Fruit fly (Drosophila melanogaster) whole organism, wandering third instar larva: ENCODE data around the gene CG15221.

Experiments
- Abd-B ChIP-seq: fragments of >200 bp; optimal IDR thresholded peaks from 2 replicates; lab custom pipeline; 2017; ENCODE audit warnings: missing biosample characterization, missing genetic modification characterization
- CG9705 ChIP-seq: fragments of 200-800 bp; sonication (Bioruptor generic); optimal IDR thresholded peaks from 2 replicates; lab custom pipeline; 2018; ENCODE audit warnings: missing biosample characterization, mild to moderate bottlenecking, missing genetic modification characterization
- CrebA ChIP-seq: fragments of 200-800 bp; sonication (Bioruptor generic); optimal IDR thresholded peaks from 2 replicates; lab custom pipeline; 2016; ENCODE audit warnings: missing biosample characterization, mild to moderate bottlenecking, missing genetic modification characterization, borderline replicate concordance
- Dfd ChIP-seq: fragments of >200 bp; optimal IDR thresholded peaks from 2 replicates; lab custom pipeline; 2017; ENCODE audit warnings: missing biosample characterization, missing genetic modification characterization
- Dif ChIP-seq: fragments of 200-275, 200-300 bp; sonication (Bioruptor generic); optimal IDR thresholded peaks from 2 replicates; lab custom pipeline; 2018; ENCODE audit warnings: missing biosample characterization, missing genetic modification characterization; ENCODE audit not compliant: partially characterized antibody
- GATAd ChIP-seq: sonication (Bioruptor generic); optimal IDR thresholded peaks from 2 replicates; lab custom pipeline; 2016; ENCODE audit warnings: missing biosample characterization, missing genetic modification characterization
- HLH106 ChIP-seq: fragments of 200-800 bp; optimal IDR thresholded peaks from 3 replicates; lab custom pipeline; 2019; ENCODE audit warnings: missing biosample characterization, mild to moderate bottlenecking, missing genetic modification characterization, moderate library complexity
- Hnf4 ChIP-seq: fragments of 200-800 bp; sonication (Bioruptor generic); optimal IDR thresholded peaks from 2 replicates; lab custom pipeline; 2016; ENCODE audit warnings: missing biosample characterization, mild to moderate bottlenecking, missing genetic modification characterization
- Hr83 ChIP-seq: fragments of 200-300 bp; sonication (Bioruptor generic); optimal IDR thresholded peaks from 2 replicates; lab custom pipeline; 2016; ENCODE audit warnings: missing biosample characterization, mild to moderate bottlenecking, missing genetic modification characterization, moderate library complexity; ENCODE audit not compliant: poor library complexity, severe bottlenecking
- Jra ChIP-seq: sonication (Bioruptor generic); optimal IDR thresholded peaks from 2 replicates; lab custom pipeline; 2016; ENCODE audit warnings: missing biosample characterization, missing genetic modification characterization
- Myc ChIP-seq: fragments of >200 bp; optimal IDR thresholded peaks from 2 replicates; lab custom pipeline; 2017
- N ChIP-seq: fragments of >200 bp; optimal IDR thresholded peaks from 2 replicates; lab custom pipeline; 2018; ENCODE audit warnings: missing biosample characterization, missing external identifiers, missing genetic modification characterization
- Rel ChIP-seq, 2 experiments: fragments of 200-800 bp; sonication (Bioruptor generic) in 1 of 2; optimal IDR thresholded peaks; 2 replicates in 1 of 2; 3 replicates in 1 of 2; lab custom pipeline; 2016 to 2019; ENCODE audit warnings: mild to moderate bottlenecking in 2 of 2, missing biosample characterization in 2 of 2, missing genetic modification characterization in 2 of 2, moderate library complexity in 1 of 2
- Sp1 ChIP-seq: fragments of 200-800 bp; sonication (Bioruptor generic); optimal IDR thresholded peaks from 3 replicates; lab custom pipeline; 2019; ENCODE audit warnings: missing biosample characterization, mild to moderate bottlenecking, missing genetic modification characterization, moderate library complexity
- Vsx2 ChIP-seq: fragments of 200-300, 225-300 bp; sonication (Bioruptor generic); optimal IDR thresholded peaks from 2 replicates; lab custom pipeline; 2018; ENCODE audit warnings: missing biosample characterization, missing genetic modification characterization; ENCODE audit not compliant: partially characterized antibody
- brk ChIP-seq: fragments of 200-800 bp; sonication (Bioruptor generic); optimal IDR thresholded peaks from 2 replicates; lab custom pipeline; 2016; ENCODE audit warnings: missing biosample characterization, mild to moderate bottlenecking, missing genetic modification characterization
- dl ChIP-seq, 2 experiments: fragments of 175-275, 200-275 bp in 1 of 2; fragments of 200-275 bp in 1 of 2; sonication (Bioruptor generic); optimal IDR thresholded peaks; lab custom pipeline; 2018; ENCODE audit warnings: mild to moderate bottlenecking in 2 of 2, missing biosample characterization in 2 of 2, missing genetic modification characterization in 2 of 2, moderate library complexity in 2 of 2; ENCODE audit not compliant: partially characterized antibody in 2 of 2, insufficient read depth in 1 of 2
- fru ChIP-seq: fragments of 200-800 bp; sonication (Bioruptor generic); optimal IDR thresholded peaks from 3 replicates; lab custom pipeline; 2016; ENCODE audit warnings: missing biosample characterization, mild to moderate bottlenecking, missing genetic modification characterization
- h ChIP-seq: fragments of 200-800 bp; sonication (Bioruptor generic); optimal IDR thresholded peaks from 3 replicates; lab custom pipeline; 2016; ENCODE audit warnings: missing biosample characterization, mild to moderate bottlenecking, missing genetic modification characterization
- jim ChIP-seq: fragments of 175-275, 200-325 bp; sonication (Bioruptor generic); optimal IDR thresholded peaks from 2 replicates; lab custom pipeline; 2016; ENCODE audit warnings: missing biosample characterization, mild to moderate bottlenecking, missing genetic modification characterization
- rgr ChIP-seq: fragments of 200-800 bp; sonication (Bioruptor generic); optimal IDR thresholded peaks from 3 replicates; lab custom pipeline; 2016; ENCODE audit warnings: missing biosample characterization, mild to moderate bottlenecking, missing genetic modification characterization
- sage ChIP-seq: fragments of 200-800 bp; sonication (Bioruptor generic); optimal IDR thresholded peaks from 2 replicates; lab custom pipeline; 2016; ENCODE audit warnings: missing biosample characterization, mild to moderate bottlenecking, missing genetic modification characterization
- tai ChIP-seq: sonication (Bioruptor generic); optimal IDR thresholded peaks from 2 replicates; lab custom pipeline; 2016; ENCODE audit warnings: missing biosample characterization, missing genetic modification characterization

The CG15221 gene

DNA sequence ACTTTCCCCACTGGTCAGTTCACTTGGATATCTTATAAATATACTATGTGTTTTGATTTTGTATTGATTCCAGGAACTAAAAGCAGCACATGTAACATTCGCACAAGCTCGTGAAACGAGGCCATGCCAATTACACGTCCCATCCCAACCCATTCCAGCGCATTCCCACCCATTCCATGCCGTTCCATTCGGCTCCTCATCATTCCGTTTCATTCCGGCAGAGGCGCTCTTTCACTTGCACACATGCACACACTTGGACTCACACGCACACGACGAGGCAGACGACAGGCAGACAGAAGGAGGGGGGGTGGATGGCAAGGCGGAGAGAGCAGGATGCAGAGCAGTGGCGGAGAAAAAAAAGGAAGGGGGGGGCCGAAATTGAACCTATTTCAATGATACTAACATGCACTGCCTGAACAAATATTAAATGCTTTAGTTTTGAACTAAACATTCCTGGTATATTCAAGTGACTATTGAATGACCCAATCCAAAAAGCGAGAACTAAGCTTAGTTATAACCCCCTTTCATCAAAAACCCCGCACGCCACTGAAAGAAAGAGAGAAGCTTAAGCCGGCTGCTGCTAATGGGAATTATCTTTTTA is 52.0 kb downstream of the CG15221 start (continued):
- peak; percentile 95 for TF ChIP-seq Sp1
- TF ChIP-seq CG9705 = peak; percentile 93
- peak; percentile 65 for TF ChIP-seq sage (GFP tag; lab: Kevin White, UChicago)
- peak; percentile 93 for TF ChIP-seq rgr
- TF ChIP-seq CrebA (GFP tag; lab: Kevin White, UChicago) = no peak
- TF ChIP-seq Hnf4 = peak; percentile 81
- TF ChIP-seq Rel (GFP tag; optimal IDR thresholded peaks at IDR 0.05; lab: Kevin White, UChicago) = peak; percentile 35
- TF ChIP-seq Rel (tag; optimal IDR thresholded peaks at IDR 0.05; lab: Kevin White, UChicago) = peak; percentile 80

DNA sequence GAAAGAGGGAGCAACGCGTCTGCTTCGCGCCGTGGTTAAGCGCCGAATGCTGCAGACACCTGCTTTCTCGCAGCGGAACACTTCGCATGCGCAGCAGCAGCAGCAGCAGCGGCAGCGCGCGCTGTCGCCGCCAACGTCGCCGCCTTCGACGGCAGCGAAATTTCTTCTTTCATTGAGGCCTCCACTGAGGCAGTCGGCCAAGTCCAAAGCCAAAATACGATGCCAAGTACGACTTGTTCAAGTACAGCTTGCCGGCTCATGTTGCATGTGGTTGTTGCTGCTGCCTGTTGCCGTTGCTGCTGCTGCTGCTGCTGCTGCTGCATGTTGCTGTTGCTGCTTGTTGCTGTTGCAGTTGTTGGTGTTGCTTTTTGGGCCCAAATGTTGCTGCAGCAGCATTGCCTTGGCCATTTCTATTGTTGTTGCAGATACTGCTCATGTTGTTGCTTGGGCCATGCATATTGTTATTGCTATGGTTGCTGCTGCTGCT is 54.7 kb downstream of the CG15221 start, which contains the start of gene dy:
Gene dy (minus strand): TSS at position 51 of the 487 bp plus-strand sequence.
- TF ChIP-seq Dfd = peak; percentile 84
- no peak for TF ChIP-seq jim (GFP tag; lab: Kevin White, UChicago)

DNA sequence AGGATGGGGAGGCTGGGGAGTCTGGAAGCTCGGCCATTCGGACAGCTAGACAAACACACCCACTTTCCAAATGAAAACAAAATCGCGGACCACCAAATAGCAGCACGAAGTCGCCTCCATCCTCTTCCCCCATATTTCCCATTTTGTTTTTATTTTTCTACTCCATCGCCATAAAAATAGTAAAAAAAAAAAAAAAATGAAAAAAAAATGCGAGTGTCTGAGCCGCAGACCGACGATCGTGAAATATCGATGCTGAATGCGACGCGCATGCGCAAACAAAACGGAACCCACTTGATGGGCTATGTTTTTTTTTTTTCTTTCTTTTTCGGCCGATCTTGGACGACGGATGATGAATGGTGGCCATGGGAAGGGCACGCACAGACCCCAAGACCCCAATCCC is 61.0 kb downstream of the CG15221 start:
- TF ChIP-seq HLH106 (tag; lab: Kevin White, UChicago) (no peak), Vsx2 (GFP tag; lab: Kevin White, UChicago) (no peak), jim (GFP tag; lab: Kevin White, UChicago) (no peak), rgr (no peak), GATAd (no peak), tai (GFP tag; lab: Kevin White, UChicago) (no peak), brk (GFP tag; lab: Kevin White, UChicago) (no peak), Dfd (no peak), Myc (lab: Kevin White, UChicago) (no peak), fru (GFP tag; lab: Kevin White, UChicago) (no peak), Abd-B (GFP tag; lab: Kevin White, UChicago) (no peak), Rel (GFP tag; optimal IDR thresholded peaks at IDR 0.05; lab: Kevin White, UChicago) (no peak), Rel (tag; optimal IDR thresholded peaks at IDR 0.05; lab: Kevin White, UChicago) (no peak), N (GFP tag; lab: Kevin White, UChicago) (no peak), dl (GFP tag; optimal IDR thresholded peaks at IDR 0.05; lab: Kevin White, UChicago; ENCODE audit: insufficient read depth in 1 of 2, partially characterized antibody in 2 of 2) (no peak), Jra (GFP tag; lab: Kevin White, UChicago) (no peak), Dif (GFP tag; lab: Kevin White, UChicago) (no peak), CrebA (GFP tag; lab: Kevin White, UChicago) (no peak), h (GFP tag; lab: Kevin White, UChicago) (no peak), Hr83 (no peak)
